Fruit fly (Drosophila melanogaster): ENCODE results near the gene CG5662.

CG5662 gene

DNA sequence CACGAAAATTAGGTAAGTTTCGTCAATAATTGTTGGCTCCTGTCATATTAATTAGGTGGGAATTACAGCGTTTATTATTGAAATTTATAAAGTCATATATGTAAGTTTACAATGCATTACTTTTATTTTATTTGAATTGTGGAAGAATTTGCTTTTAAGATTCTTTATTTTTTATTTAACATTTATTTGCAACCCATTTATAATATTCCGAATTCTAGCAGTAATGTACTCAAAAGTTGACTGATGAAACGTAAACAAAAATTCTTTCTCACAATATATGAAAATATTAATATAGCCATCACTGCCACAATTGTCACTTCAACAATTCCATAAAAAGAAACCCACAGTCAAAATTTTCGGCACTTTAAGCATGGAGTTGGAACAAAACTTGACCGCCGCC is at the start of gene CG5662:
TSS of gene CG5662 (plus strand) at position 301 of the 400 bp plus-strand sequence.
- TF ChIP-seq CG15710 (tag; optimal IDR thresholded peaks at IDR 0.05) (no peak), CG13204 (GFP tag; optimal IDR thresholded peaks at IDR 0.05) (no peak), Pif1B (GFP tag; optimal IDR thresholded peaks at IDR 0.05) (no peak), gl (tag; optimal IDR thresholded peaks at IDR 0.05) (no peak)

DNA sequence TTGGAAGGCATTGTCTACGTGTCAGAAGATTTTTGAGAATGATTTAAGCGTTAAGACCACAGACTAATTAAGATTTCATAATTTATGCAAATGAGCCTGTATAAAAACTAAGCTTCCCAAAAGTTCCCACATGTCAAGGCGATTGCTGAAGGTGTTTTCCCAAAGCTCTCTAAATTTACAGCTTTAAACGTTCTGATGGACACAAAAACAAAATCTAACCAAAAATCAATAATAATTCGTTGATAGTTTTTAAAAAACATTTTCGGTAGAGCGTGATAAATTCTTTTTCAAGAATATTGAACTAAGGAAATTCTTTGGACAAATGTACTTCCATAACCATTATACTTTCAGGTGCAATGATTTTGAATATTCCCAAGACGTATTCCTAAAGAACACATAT is 48.1 kb upstream of the CG5662 start:
- no peak for TF ChIP-seq D1 (tag; optimal IDR thresholded peaks at IDR 0.05)
- TF ChIP-seq CG14655 (GFP tag; optimal IDR thresholded peaks at IDR 0.05), result peak; percentile 0
- TF ChIP-seq Pif1A (GFP tag; optimal IDR thresholded peaks at IDR 0.05), result no peak

DNA sequence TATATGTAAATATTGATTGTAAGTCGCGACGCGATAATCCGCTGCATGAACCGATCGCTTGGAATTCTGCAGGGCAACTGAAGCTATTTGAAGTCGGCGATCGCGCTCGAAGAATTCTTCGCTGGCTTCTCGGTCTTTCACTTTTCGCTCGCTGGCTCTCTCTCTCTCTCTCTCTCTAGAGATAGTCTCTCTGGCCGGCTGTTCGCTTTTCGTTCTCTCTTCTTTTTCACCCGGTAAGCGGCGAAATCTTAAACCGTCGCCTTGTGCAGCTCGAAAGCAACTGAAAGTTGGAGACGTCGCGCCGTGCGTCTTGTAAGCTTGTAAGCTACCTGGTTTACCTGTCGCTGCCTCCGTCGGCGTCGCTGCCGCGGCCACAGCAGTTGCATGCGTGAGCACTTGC is 47.2 kb upstream of the CG5662 start, which contains the start of gene CG9095:
TSS of gene CG9095 (minus strand) at position 285 of the 400 bp plus-strand sequence.
- TF ChIP-seq Pif1A (GFP tag; optimal IDR thresholded peaks at IDR 0.05) (peak; percentile 3), fd96Ca (GFP tag; IDR thresholded peaks at IDR 0.05) (peak; percentile 17; the same call in 1 of the 3 replicates), CG17806 (tag; optimal IDR thresholded peaks at IDR 0.05) (no peak), CG34367 (tag; optimal IDR thresholded peaks at IDR 0.05) (no peak), CG32121 (GFP tag; IDR thresholded peaks at IDR 0.05) (no peak), Ets98B (GFP tag; IDR thresholded peaks at IDR 0.05) (0 out of 2 replicates have a peak, but pooled peaks have one; percentile 5), D1 (tag; optimal IDR thresholded peaks at IDR 0.05) (no peak), CG14655 (GFP tag; optimal IDR thresholded peaks at IDR 0.05) (no peak), CG4496 (GFP tag; IDR thresholded peaks at IDR 0.05) (0 out of 3 replicates have a peak, but pooled peaks have one; percentile 45), CG12605 (GFP tag; IDR thresholded peaks at IDR 0.05) (no peak)

DNA sequence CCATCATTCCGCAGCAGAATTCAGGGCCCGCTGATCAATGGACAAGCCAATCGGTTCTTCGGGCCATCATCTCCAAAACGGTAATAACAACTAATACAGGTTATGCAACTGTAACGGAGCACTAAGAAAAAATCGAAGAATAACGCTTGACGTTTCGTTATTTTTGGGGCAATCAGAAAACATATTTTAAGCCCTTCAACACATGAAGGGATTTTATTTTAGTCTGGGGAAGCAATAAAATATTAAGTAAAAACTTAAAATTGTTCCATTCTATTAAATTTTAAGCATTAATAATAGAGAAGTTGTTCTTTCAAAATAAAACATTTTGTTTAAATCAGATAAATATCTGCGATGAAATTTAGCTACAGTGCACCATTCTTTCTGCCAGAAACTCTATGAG is 46.8 kb upstream of the CG5662 start:
- TF ChIP-seq CG12605 (GFP tag; IDR thresholded peaks at IDR 0.05) (no peak), CG14655 (GFP tag; optimal IDR thresholded peaks at IDR 0.05) (peak; percentile 63), CG8301 (tag; optimal IDR thresholded peaks at IDR 0.05) (peak; percentile 63), CG15710 (tag; optimal IDR thresholded peaks at IDR 0.05) (no peak), D1 (tag; optimal IDR thresholded peaks at IDR 0.05) (no peak)

DNA sequence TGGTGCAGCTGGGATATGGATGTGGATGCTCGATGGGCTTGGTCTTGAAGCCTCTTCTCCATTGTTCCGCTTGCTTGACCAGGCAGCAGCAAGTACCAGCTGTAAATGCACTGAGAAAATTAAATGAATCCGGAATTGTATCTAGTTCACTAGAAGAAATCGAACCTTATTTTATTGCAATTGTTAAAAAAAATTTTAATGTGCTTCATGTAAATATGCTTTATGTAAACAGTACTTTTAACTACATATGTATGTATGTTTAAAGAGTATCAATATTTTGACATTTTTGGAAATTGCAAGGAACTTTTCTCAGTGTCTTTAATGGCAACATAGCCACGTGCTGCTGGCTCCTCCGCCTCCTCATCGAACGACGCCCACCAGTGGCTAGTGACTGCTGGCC is 45.3 kb upstream of the CG5662 start:
- TF ChIP-seq CG14655 (GFP tag; optimal IDR thresholded peaks at IDR 0.05) (peak; percentile 70), CG4496 (GFP tag; IDR thresholded peaks at IDR 0.05) (0 out of 3 replicates have a peak, but pooled peaks have one; percentile 32), rn (GFP tag; IDR thresholded peaks at IDR 0.05) (no peak), CG32121 (GFP tag; IDR thresholded peaks at IDR 0.05) (0 out of 2 replicates have a peak, but pooled peaks have one; percentile 19), CG8301 (tag; optimal IDR thresholded peaks at IDR 0.05) (peak; percentile 72), CG10348 (GFP tag; IDR thresholded peaks at IDR 0.05) (no peak)

DNA sequence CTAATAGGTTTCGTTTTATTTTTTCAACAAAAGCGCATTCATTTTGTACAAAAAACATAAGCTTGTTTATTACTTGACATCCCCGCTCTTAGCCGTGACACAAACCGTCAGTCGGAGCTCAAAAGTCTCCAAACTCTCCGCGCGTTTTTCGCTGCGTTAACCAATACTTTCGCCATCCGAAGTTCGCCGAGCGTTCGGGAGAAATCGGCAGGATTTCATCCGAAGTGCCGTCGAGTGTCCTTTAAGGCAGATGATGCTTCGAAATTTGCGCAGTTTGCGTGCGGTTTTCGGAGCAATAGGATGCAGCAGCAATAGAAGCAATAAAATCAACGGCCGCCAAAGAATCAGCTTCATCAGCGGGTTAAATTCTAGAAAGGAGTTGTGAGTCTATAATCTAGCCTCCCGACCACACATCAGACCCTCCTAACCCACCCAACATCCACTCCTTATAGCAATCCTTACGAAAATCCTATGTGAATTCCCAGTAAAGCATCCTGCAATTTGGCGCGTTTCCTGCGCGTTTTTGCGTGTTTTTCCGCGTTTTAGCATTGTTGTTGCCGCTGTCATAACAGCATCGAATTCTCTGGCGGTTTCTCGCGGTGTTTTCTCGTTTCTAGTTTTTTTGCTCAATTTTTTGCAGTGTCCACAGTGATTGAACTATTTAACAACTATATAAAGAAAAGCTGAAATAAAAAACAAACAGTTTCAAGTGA is 34.9 kb upstream of the CG5662 start, which contains the start of gene CG43737:
TSS of gene CG43737 (plus strand) at position 271 of the 713 bp plus-strand sequence.
- no peak for TF ChIP-seq Snoo (tag; optimal IDR thresholded peaks at IDR 0.05)
- 0 out of 3 replicates have a peak, but pooled peaks have one; percentile 27 for TF ChIP-seq CG4496 (GFP tag; IDR thresholded peaks at IDR 0.05)

DNA sequence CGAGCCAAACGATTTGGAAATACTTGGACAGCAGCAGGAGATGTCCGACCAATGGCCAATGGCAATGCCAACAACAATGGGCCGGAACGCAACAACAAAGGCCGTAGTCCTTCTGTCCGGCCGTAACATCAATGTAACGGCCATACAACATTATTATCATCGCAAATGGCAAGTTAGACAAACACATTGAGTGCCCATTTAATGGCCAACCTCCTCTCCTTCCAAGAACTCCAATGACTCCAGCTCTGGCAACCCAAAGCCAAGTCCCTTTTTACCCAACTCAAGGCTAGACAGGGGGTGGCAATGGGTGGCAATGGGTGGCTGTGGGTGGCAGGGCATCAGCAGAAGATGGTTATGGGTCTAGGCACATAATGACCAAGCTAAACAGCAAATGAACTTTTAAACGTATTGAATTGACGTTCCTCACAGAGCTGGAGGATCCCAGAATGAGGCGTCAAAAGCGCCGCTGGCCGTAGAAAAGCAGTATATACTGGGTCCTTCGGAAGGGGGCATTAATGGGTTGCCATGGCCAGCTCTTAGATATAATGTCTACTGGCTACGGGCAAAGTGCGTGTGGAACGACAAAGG is 10.2 kb upstream of the CG5662 start:
- TF ChIP-seq Snoo (tag; optimal IDR thresholded peaks at IDR 0.05) (no peak), CG15710 (tag; optimal IDR thresholded peaks at IDR 0.05) (no peak), D1 (tag; optimal IDR thresholded peaks at IDR 0.05) (no peak), CG10348 (GFP tag; IDR thresholded peaks at IDR 0.05) (no peak), CG4496 (GFP tag; IDR thresholded peaks at IDR 0.05) (no peak), fd96Ca (GFP tag; IDR thresholded peaks at IDR 0.05) (no peak), CG34367 (tag; optimal IDR thresholded peaks at IDR 0.05) (no peak), Pif1B (GFP tag; optimal IDR thresholded peaks at IDR 0.05) (no peak), CG32121 (GFP tag; IDR thresholded peaks at IDR 0.05) (no peak), CG13204 (GFP tag; optimal IDR thresholded peaks at IDR 0.05) (no peak)

DNA sequence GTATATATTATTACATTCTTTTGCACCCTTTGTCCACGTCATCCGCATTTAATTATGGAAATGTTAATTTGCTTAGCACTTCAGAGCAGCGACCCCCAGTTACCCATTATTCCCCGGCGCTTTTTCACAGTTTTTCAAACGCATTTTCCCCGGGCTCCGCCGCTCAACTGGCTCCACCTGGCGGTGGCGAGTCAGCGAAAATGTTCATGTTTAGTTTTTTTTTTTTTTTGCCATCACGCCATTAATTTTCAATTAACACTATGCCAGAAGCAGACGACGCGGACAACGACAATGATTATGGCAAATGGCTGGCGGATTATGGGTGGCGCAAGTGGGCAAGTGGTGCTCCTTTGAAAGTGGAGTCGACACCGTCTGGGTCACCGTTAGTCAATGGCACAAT is 6.6 kb upstream of the CG5662 start:
- no peak for TF ChIP-seq rn (GFP tag; IDR thresholded peaks at IDR 0.05)
- no peak for TF ChIP-seq CG12605 (GFP tag; IDR thresholded peaks at IDR 0.05)
- no peak for TF ChIP-seq CG13204 (GFP tag; optimal IDR thresholded peaks at IDR 0.05)
- no peak for TF ChIP-seq CG9948 (tag; optimal IDR thresholded peaks at IDR 0.05)
- no peak for TF ChIP-seq CG8301 (tag; optimal IDR thresholded peaks at IDR 0.05)
- no peak for TF ChIP-seq CG14655 (GFP tag; optimal IDR thresholded peaks at IDR 0.05)
- TF ChIP-seq EcR (GFP tag; optimal IDR thresholded peaks at IDR 0.05), result no peak
- TF ChIP-seq Pif1B (GFP tag; optimal IDR thresholded peaks at IDR 0.05), result no peak
- no peak for TF ChIP-seq CG15710 (tag; optimal IDR thresholded peaks at IDR 0.05)
- TF ChIP-seq gl (tag; optimal IDR thresholded peaks at IDR 0.05), result no peak

Measured in whole organism, pupa.